Worm (Caenorhabditis elegans): ENCODE results near the gene M01F1.4.

DNA sequence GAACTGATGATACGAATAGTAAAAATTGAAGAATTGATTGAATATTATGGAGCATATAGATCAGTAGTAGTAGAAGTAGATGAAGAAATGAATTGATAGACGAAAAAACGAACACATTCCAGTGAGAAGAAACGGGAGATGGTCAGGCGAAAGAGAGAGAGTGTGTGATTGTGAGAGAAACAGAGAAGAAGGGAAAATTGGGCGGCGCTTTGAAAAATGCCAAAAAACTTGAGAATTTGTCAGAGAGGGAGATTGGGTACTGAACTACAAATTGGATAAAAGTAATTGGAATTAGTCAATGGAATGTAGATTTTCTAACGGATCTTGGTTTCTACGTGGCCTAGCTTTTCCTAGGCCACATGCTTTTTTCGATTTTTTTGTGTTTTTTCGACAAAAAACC, 21.6 kb downstream of the M01F1.4 start, which contains the start of gene C34C12.7:
- TF ChIP-seq him-1 (tag; optimal IDR thresholded peaks at IDR 0.05) (no peak), W03F9.2 (tag; optimal IDR thresholded peaks at IDR 0.05) (no peak), dao-5 (tag; optimal IDR thresholded peaks at IDR 0.05) (no peak)

Measured in whole organism, L4/young adult.